Worm (Caenorhabditis elegans): Measurements from ENCODE around the gene fbxb-35.

- TF ChIP-seq lir-3 (tag; optimal IDR thresholded peaks at IDR 0.05; ENCODE audit: poor library complexity) (no peak), aly-2 (tag; optimal IDR thresholded peaks at IDR 0.05) (no peak)
Observed at ce11 chrII:2030367-2030766, 21.1 kb upstream of the fbxb-35 start, which contains the start of gene bath-3.

Data from whole organism, L1 larva.